Fruit fly (Drosophila melanogaster): ENCODE results near the gene Snmp1.
A peak's percentile ranks its signal among the peaks of the same experiment; 100 is the strongest.

The Snmp1 gene

DNA sequence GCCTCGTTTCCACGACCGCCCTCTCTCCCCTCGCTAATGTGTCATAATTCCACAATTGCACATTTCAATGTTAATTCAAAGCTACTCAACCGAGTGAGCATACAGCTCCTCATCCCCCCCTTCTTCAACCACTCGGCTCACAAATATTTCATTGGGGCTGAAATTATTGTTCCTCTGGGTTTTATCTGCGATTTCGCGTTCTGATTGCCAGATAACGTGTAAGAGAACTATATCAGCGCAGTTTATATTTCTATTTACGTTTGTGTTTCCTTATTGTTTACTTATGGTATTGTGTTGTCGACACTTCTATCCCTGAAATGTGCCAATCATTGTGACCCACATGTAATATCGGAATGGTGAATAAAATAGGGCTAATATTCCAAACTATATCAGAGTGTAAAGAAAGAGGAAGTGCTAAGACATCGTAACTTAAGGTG is 38.8 kb upstream of the Snmp1 start (continued):
- TF ChIP-seq CG31388 (GFP tag; optimal IDR thresholded peaks at IDR 0.05) = no peak
- no peak for TF ChIP-seq gfzf (GFP tag; optimal IDR thresholded peaks at IDR 0.05)
- TF ChIP-seq Dad (GFP tag; optimal IDR thresholded peaks at IDR 0.05) = no peak
- peak; percentile 19 for TF ChIP-seq abd-A (tag; optimal IDR thresholded peaks at IDR 0.05)
- peak; percentile 12 for TF ChIP-seq CG12071 (GFP tag; optimal IDR thresholded peaks at IDR 0.05)
- 0 out of 3 replicates have a peak, but pooled peaks have one; percentile 39 for TF ChIP-seq CG2199 (GFP tag; IDR thresholded peaks at IDR 0.05)
- TF ChIP-seq fd3F (GFP tag; optimal IDR thresholded peaks at IDR 0.05) = no peak
- TF ChIP-seq CG10959 (GFP tag; IDR thresholded peaks at IDR 0.05) = no peak
- 0 out of 2 replicates have a peak, but pooled peaks have one; percentile 19 for TF ChIP-seq CG5953 (GFP tag; IDR thresholded peaks at IDR 0.05)
- TF ChIP-seq CG12769 (tag; optimal IDR thresholded peaks at IDR 0.05) = peak; percentile 62
- TF ChIP-seq kay (GFP tag; optimal IDR thresholded peaks at IDR 0.05) = no peak
- TF ChIP-seq grau (tag; optimal IDR thresholded peaks at IDR 0.05) = no peak
- TF ChIP-seq H2.0 (GFP tag; IDR thresholded peaks at IDR 0.05) = no peak
- TF ChIP-seq scrt (GFP tag; optimal IDR thresholded peaks at IDR 0.05) = no peak
- peak; percentile 87 for TF ChIP-seq sug (tag; optimal IDR thresholded peaks at IDR 0.05)
- TF ChIP-seq CrebB (tag; optimal IDR thresholded peaks at IDR 0.05) = no peak
- peak; percentile 9 for TF ChIP-seq HmgZ (tag; optimal IDR thresholded peaks at IDR 0.05)
- no peak for TF ChIP-seq ab (GFP tag; optimal IDR thresholded peaks at IDR 0.05)
- peak; percentile 26 for TF ChIP-seq Fer1 (GFP tag; optimal IDR thresholded peaks at IDR 0.05)
- TF ChIP-seq Vsx1 (GFP tag; optimal IDR thresholded peaks at IDR 0.05) = peak; percentile 24

DNA sequence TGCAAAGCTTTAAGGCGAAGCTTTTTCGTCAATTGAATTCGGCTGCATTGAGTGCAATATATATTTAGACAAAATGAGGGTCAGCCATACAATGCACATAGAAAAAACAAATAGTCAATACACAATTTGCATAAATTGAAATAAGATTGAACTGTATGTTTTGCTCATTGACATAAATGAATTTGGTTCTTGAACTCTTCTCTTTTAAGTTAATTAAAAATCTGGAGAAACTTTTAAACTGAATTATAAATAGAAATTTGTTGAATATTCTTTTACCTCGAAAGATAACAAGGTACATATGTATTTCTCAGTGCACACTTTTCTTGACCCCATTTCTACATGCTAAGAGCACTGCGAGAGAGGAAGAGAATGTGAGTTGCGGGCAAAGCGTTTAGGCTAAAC is 38.3 kb upstream of the Snmp1 start:
- peak; percentile 30 for TF ChIP-seq CG4424 (GFP tag; optimal IDR thresholded peaks at IDR 0.05)
- peak; percentile 49 for TF ChIP-seq gcm (GFP tag; optimal IDR thresholded peaks at IDR 0.05)
- no peak for TF ChIP-seq CG30020 (tag; optimal IDR thresholded peaks at IDR 0.05)
- TF ChIP-seq Ssrp (tag; optimal IDR thresholded peaks at IDR 0.05) = peak; percentile 40
- peak; percentile 70 for TF ChIP-seq pros (GFP tag; optimal IDR thresholded peaks at IDR 0.05)
- peak in 1 of 2 experiments; percentile 56 for TF ChIP-seq Hr78 (GFP tag; optimal IDR thresholded peaks at IDR 0.05)
- TF ChIP-seq CG15601 (tag; optimal IDR thresholded peaks at IDR 0.05) = peak; percentile 32
- TF ChIP-seq Hr3 (GFP tag; optimal IDR thresholded peaks at IDR 0.05) = peak; percentile 72
- peak; percentile 24; the same call in 1 of the 2 replicates for TF ChIP-seq CG32772 (GFP tag; IDR thresholded peaks at IDR 0.05)
- TF ChIP-seq CG14710 (tag; optimal IDR thresholded peaks at IDR 0.05) = peak; percentile 47
- peak; percentile 57 for TF ChIP-seq PHDP (tag; optimal IDR thresholded peaks at IDR 0.05)
- TF ChIP-seq CG12391 (tag; optimal IDR thresholded peaks at IDR 0.05) = peak; percentile 65
- TF ChIP-seq cato (GFP tag; optimal IDR thresholded peaks at IDR 0.05; ENCODE audit: borderline replicate concordance) = peak; percentile 1
- peak; percentile 68 for TF ChIP-seq CG31441 (GFP tag; IDR thresholded peaks at IDR 0.05)
- peak in 1 of 2 experiments; percentile 50 for TF ChIP-seq Hr51 (GFP tag; optimal IDR thresholded peaks at IDR 0.05)
- TF ChIP-seq Ravus (GFP tag; IDR thresholded peaks at IDR 0.05) = no peak
- peak; percentile 68 for TF ChIP-seq gem (tag; optimal IDR thresholded peaks at IDR 0.05)
- peak; percentile 40 for TF ChIP-seq trem (tag; optimal IDR thresholded peaks at IDR 0.05)
- peak; percentile 75 for TF ChIP-seq Ets65A (GFP tag)
- TF ChIP-seq CG18262 (tag; optimal IDR thresholded peaks at IDR 0.05) = peak; percentile 76
- TF ChIP-seq slbo (GFP tag; IDR thresholded peaks at IDR 0.05) = no peak
- peak; percentile 67 for TF ChIP-seq Sox102F (GFP tag; optimal IDR thresholded peaks at IDR 0.05)
- peak; percentile 62 for TF ChIP-seq dmrt99B (tag; optimal IDR thresholded peaks at IDR 0.05)
- peak; percentile 63 for TF ChIP-seq CG7556 (GFP tag; optimal IDR thresholded peaks at IDR 0.05)
- peak; percentile 24 to 45 for TF ChIP-seq Trl (optimal IDR thresholded peaks at IDR 0.05)
- no peak for TF ChIP-seq Trl (GFP tag; optimal IDR thresholded peaks at IDR 0.05)
- TF ChIP-seq CG3847 (GFP tag; IDR thresholded peaks at IDR 0.05) = no peak
- no peak for TF ChIP-seq CG2202 (tag; optimal IDR thresholded peaks at IDR 0.05)
- TF ChIP-seq CG31224 (GFP tag; IDR thresholded peaks at IDR 0.05) = no peak
- peak; percentile 44 for TF ChIP-seq D19A (tag; optimal IDR thresholded peaks at IDR 0.05)
- 0 out of 2 replicates have a peak, but pooled peaks have one; percentile 11 for TF ChIP-seq E2f2 (GFP tag; IDR thresholded peaks at IDR 0.05)
